Worm (Caenorhabditis elegans) whole organism, L4 larva: ENCODE results near the gene W05H7.1.

ENCODE experiments used
- D1046.2 ChIP-seq: fragments of 200-800 bp; sonication (Bioruptor generic); IDR thresholded peaks from 2 replicates; pipeline ENCODE4 v1.3.6; 2022; ENCODE audit warnings: missing genetic modification characterization, missing compliant biosample characterization
- F44E2.7 ChIP-seq: fragments of 200-800 bp; sonication (Bioruptor generic); IDR thresholded peaks from 2 replicates; pipeline ENCODE4 v2.1.2; 2022; ENCODE audit warnings: missing genetic modification characterization, missing compliant biosample characterization
- F49E8.2 ChIP-seq: sonication (generic microtip); optimal IDR thresholded peaks from 2 replicates; lab custom pipeline; 2016; ENCODE audit warnings: missing compliant biosample characterization, mild to moderate bottlenecking, missing genetic modification characterization, borderline replicate concordance
- T26A8.4 ChIP-seq: fragments of 200-800 bp; sonication (Bioruptor generic); IDR thresholded peaks from 2 replicates; pipeline ENCODE4 v1.3.6; 2022; ENCODE audit warnings: missing genetic modification characterization, missing compliant biosample characterization
- Y75B8A.6 ChIP-seq: fragments of 200-800 bp; sonication (Bioruptor generic); IDR thresholded peaks from 2 replicates; pipeline ENCODE4 v1.3.6; 2022; ENCODE audit warnings: missing genetic modification reagents, missing genetic modification characterization, missing compliant biosample characterization
- ZK546.5 ChIP-seq, 2 experiments: sonication (generic microtip); optimal IDR thresholded peaks; 2 replicates each; lab custom pipeline; 2017; ENCODE audit warnings: missing biosample characterization in 2 of 2, missing genetic modification characterization in 2 of 2
- aha-1 ChIP-seq: fragments of 150-350 bp; peaks from one replicate; lab custom pipeline; 2014; ENCODE audit warnings: missing biosample characterization, missing genetic modification characterization
- ama-1 ChIP-seq: fragments of 150-350 bp; optimal IDR thresholded peaks from 2 replicates; lab custom pipeline; 2014; ENCODE audit warnings: inconsistent platforms, mixed read lengths
- arid-1 ChIP-seq: fragments of 200-800 bp; sonication (Bioruptor generic); conservative IDR thresholded peaks from 2 replicates; pipeline ENCODE4 v1.3.6; 2022; ENCODE audit warnings: missing genetic modification reagents, missing genetic modification characterization, missing compliant biosample characterization
- ceh-44 ChIP-seq: fragments of 200-800 bp; sonication (Bioruptor generic); IDR thresholded peaks from 2 replicates; pipeline ENCODE4 v1.3.6; 2022; ENCODE audit warnings: missing genetic modification reagents, missing genetic modification characterization, missing compliant biosample characterization
- ces-1 ChIP-seq: fragments of 150-350 bp; sonication (generic microtip); optimal IDR thresholded peaks from 4 replicates; lab custom pipeline; 2014; ENCODE audit warnings: missing biosample characterization, missing genetic modification reagents, missing genetic modification characterization
- daf-16 ChIP-seq, 3 experiments: sonication (generic microtip); optimal IDR thresholded peaks; 2 replicates each; lab custom pipeline; 2016 to 2017; ENCODE audit warnings: missing genetic modification characterization in 3 of 3, missing genetic modification reagents in 3 of 3, mild to moderate bottlenecking in 2 of 3, missing compliant biosample characterization in 2 of 3, missing biosample characterization in 1 of 3, moderate library complexity in 1 of 3
- daf-19 ChIP-seq: fragments of 200-800 bp; sonication (Bioruptor generic); conservative IDR thresholded peaks from 2 replicates; pipeline ENCODE4 v1.3.6; 2022; ENCODE audit warnings: missing genetic modification characterization, missing compliant biosample characterization
- daf-8 ChIP-seq: fragments of 200-800 bp; sonication (Bioruptor generic); IDR thresholded peaks from 2 replicates; pipeline ENCODE4 v1.3.6; 2022; ENCODE audit warnings: missing genetic modification characterization, missing compliant biosample characterization
- duxl-1 ChIP-seq: sonication (generic microtip); optimal IDR thresholded peaks from 2 replicates; lab custom pipeline; 2016; ENCODE audit warnings: mild to moderate bottlenecking, missing genetic modification characterization, moderate library complexity, missing compliant biosample characterization; ENCODE audit not compliant: poor library complexity
- egl-43 ChIP-seq: fragments of 200-800 bp; sonication (Bioruptor generic); IDR thresholded peaks from 2 replicates; pipeline ENCODE4 v1.3.6; 2022; ENCODE audit warnings: missing genetic modification reagents, missing genetic modification characterization, missing compliant biosample characterization
- hif-1 ChIP-seq, 2 experiments: sonication (generic microtip); optimal IDR thresholded peaks; 2 replicates each; lab custom pipeline; 2016 to 2017; ENCODE audit warnings: missing compliant biosample characterization in 2 of 2, missing genetic modification characterization in 2 of 2, missing genetic modification reagents in 2 of 2, missing genotype in 2 of 2, mild to moderate bottlenecking in 1 of 2
- hmg-1.1 ChIP-seq: fragments of 200-800 bp; sonication (Bioruptor generic); IDR thresholded peaks from 2 replicates; pipeline ENCODE4 v1.3.6; 2022; ENCODE audit warnings: missing genetic modification reagents, missing genetic modification characterization, missing compliant biosample characterization
- lsy-2 ChIP-seq, 2 experiments: fragments of 150-350 bp in 1 of 2; sonication (generic microtip) in 1 of 2; optimal IDR thresholded peaks; 2 replicates each; lab custom pipeline; 2014 to 2017; ENCODE audit warnings: missing biosample characterization in 2 of 2, missing genetic modification characterization in 2 of 2
- madf-5 ChIP-seq, 2 experiments: fragments of 200-800 bp; sonication (Bioruptor generic); IDR thresholded peaks; 2 replicates each; pipeline ENCODE4 v1.3.6; 2022; ENCODE audit warnings: missing compliant biosample characterization in 2 of 2, missing genetic modification characterization in 2 of 2
- mep-1 ChIP-seq: fragments of 150-350 bp; sonication (generic microtip); optimal IDR thresholded peaks from 3 replicates; lab custom pipeline; 2014; ENCODE audit warnings: missing biosample characterization, missing genetic modification characterization
- mes-2 ChIP-seq: sonication (generic microtip); optimal IDR thresholded peaks from 2 replicates; lab custom pipeline; 2016; ENCODE audit warnings: missing genotype, mild to moderate bottlenecking, missing genetic modification characterization, missing compliant biosample characterization; ENCODE audit not compliant: poor library complexity, severe bottlenecking
- nhr-10 ChIP-seq: fragments of 150-350 bp; optimal IDR thresholded peaks from 2 replicates; lab custom pipeline; 2014; ENCODE audit warnings: missing biosample characterization, missing genetic modification characterization
- nhr-42 ChIP-seq: fragments of 200-800 bp; sonication (Bioruptor generic); IDR thresholded peaks from 2 replicates; pipeline ENCODE4 v1.3.6; 2022; ENCODE audit warnings: missing genetic modification characterization, missing compliant biosample characterization
- pha-4 ChIP-seq, 2 experiments: fragments of 150-350 bp in 1 of 2; fragments of 200-800 bp in 1 of 2; sonication (Bioruptor generic) in 1 of 2; IDR thresholded peaks in 1 of 2; optimal IDR thresholded peaks in 1 of 2; 2 replicates each; pipeline versions ENCODE4 v1.3.6 to Lab custom; 2014 to 2022; ENCODE audit warnings: missing genetic modification characterization in 2 of 2, missing genetic modification reagents in 2 of 2, missing biosample characterization in 1 of 2, missing compliant biosample characterization in 1 of 2
- saeg-2 ChIP-seq: fragments of 200-800 bp; sonication (Bioruptor generic); IDR thresholded peaks from 2 replicates; pipeline ENCODE4 v1.3.6; 2022; ENCODE audit warnings: missing genetic modification reagents, missing genetic modification characterization, missing compliant biosample characterization
- sdz-12 ChIP-seq: fragments of 200-800 bp; sonication (Bioruptor generic); optimal IDR thresholded peaks from 2 replicates; lab custom pipeline; 2018; ENCODE audit warnings: mild to moderate bottlenecking, missing genetic modification characterization, missing compliant biosample characterization
- set-16 ChIP-seq: fragments of 200-800 bp; sonication (Bioruptor generic); IDR thresholded peaks from 2 replicates; pipeline ENCODE4 v1.3.6; 2022; ENCODE audit warnings: missing genetic modification reagents, missing genetic modification characterization, missing compliant biosample characterization
- skn-1 ChIP-seq: fragments of 150-350 bp; optimal IDR thresholded peaks from 2 replicates; lab custom pipeline; 2014; ENCODE audit warnings: missing biosample characterization, missing genetic modification characterization
- snpc-1.2 ChIP-seq: fragments of 200-800 bp; sonication (Bioruptor generic); IDR thresholded peaks from 2 replicates; pipeline ENCODE4 v1.3.6; 2022; ENCODE audit warnings: missing genetic modification reagents, missing genetic modification characterization, missing compliant biosample characterization
- spr-3 ChIP-seq: fragments of 200-800 bp; sonication (Bioruptor generic); optimal IDR thresholded peaks from 2 replicates; lab custom pipeline; 2018; ENCODE audit warnings: mild to moderate bottlenecking, missing genetic modification characterization, missing compliant biosample characterization
- unc-130 ChIP-seq: sonication (generic microtip); optimal IDR thresholded peaks from 2 replicates; lab custom pipeline; 2016; ENCODE audit warnings: missing genetic modification reagents, missing genetic modification characterization, missing compliant biosample characterization
- unc-62 ChIP-seq, 3 experiments: fragments of 150-350 bp in 1 of 3; sonication (generic microtip); optimal IDR thresholded peaks in 2 of 3; peaks in 1 of 3; 1 replicate in 1 of 3; 2 replicates in 2 of 3; lab custom pipeline; 2014 to 2017; ENCODE audit warnings: missing biosample characterization in 3 of 3, missing genetic modification characterization in 3 of 3, missing genetic modification reagents in 3 of 3, missing genotype in 1 of 3
- zip-11 ChIP-seq: fragments of 200-800 bp; sonication (Bioruptor generic); IDR thresholded peaks from 2 replicates; pipeline ENCODE4 v1.3.6; 2022; ENCODE audit warnings: missing genetic modification characterization, missing compliant biosample characterization
- zip-2 ChIP-seq: fragments of 150-350 bp; optimal IDR thresholded peaks from 2 replicates; lab custom pipeline; 2014; ENCODE audit warnings: missing biosample characterization, missing genetic modification characterization

Gene W05H7.1

DNA sequence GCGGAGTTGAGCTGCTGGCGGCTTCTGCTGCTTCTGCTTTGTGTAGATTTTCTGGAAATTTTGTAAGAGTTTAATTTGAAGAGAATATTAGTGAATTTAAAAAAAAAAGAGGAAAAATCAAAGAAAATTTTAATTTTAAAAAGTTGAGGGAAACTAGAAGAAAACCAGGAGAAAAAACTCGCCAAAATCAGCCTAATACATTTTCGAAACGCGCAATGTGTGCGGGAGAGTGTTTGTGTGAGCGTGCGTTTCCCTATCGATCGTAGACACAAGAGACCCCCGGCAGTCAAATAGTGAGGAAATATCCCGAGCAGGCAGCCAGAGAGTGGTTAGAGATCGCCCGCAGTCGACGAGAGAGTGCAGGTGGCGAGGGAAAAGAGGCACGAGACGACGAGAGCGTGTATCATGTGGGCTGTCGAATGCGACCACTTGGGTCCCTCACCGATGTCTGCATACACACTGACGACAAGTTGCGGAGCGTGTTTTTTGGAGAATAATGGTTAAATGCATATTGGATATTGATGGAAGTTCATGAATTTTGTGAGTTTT lies 3.9 kb upstream of the W05H7.1 start, which contains the start of gene zfp-3 (continued):
- TF ChIP-seq snpc-1.2 (GFP tag; lab: Robert Waterston, UW) (no peak), daf-19 (GFP tag; lab: Robert Waterston, UW) (0 out of 2 replicates have a peak, but pooled peaks have one; percentile 60), F44E2.7 (GFP tag; lab: Robert Waterston, UW) (no peak), hmg-1.1 (GFP tag; lab: Robert Waterston, UW) (peak; percentile 96), mes-2 (tag; lab: Kevin White, UChicago) (peak; percentile 86), Y75B8A.6 (no peak), ceh-44 (GFP tag; lab: Robert Waterston, UW) (no peak), unc-62 (GFP tag; optimal IDR thresholded peaks at IDR 0.05 in 1 of 2; lab: Kevin White, UChicago) (peak in 1 of 2 experiments; percentile 99), unc-62 (tag; optimal IDR thresholded peaks at IDR 0.05; lab: Kevin White, UChicago) (no peak), skn-1 (tag; lab: Kevin White, UChicago) (peak; percentile 6), unc-130 (GFP tag; lab: Kevin White, UChicago) (no peak), nhr-42 (GFP tag; lab: Robert Waterston, UW) (peak; percentile 87; the same call in 1 of the 2 replicates), ces-1 (peak; percentile 2), nhr-10 (tag; lab: Kevin White, UChicago) (no peak), saeg-2 (peak; percentile 74; the same call in 1 of the 2 replicates), F49E8.2 (no peak)

DNA sequence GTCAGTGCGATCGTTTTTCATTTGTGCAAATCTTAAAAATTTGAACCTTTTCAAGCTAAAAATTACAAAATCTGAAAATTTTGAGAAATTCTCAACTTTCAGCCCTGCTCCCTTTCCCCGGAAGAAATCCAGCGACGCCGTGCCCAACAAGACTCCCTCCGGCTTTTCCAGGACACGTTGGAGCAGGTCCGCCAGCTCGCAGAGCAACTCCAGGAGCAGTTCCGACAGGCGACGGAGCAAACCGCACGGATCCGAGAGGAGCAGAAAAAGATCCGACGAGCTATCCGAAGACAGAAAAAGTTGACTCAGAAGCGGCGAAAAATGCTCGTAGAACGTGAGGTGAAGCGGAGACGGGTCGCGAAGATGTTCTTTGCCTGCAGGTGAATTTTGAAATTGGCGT lies 672 bp downstream of the W05H7.1 start:
- TF ChIP-seq zip-2 (tag; lab: Kevin White, UChicago) (no peak), set-16 (GFP tag; lab: Robert Waterston, UW) (peak; percentile 93)

DNA sequence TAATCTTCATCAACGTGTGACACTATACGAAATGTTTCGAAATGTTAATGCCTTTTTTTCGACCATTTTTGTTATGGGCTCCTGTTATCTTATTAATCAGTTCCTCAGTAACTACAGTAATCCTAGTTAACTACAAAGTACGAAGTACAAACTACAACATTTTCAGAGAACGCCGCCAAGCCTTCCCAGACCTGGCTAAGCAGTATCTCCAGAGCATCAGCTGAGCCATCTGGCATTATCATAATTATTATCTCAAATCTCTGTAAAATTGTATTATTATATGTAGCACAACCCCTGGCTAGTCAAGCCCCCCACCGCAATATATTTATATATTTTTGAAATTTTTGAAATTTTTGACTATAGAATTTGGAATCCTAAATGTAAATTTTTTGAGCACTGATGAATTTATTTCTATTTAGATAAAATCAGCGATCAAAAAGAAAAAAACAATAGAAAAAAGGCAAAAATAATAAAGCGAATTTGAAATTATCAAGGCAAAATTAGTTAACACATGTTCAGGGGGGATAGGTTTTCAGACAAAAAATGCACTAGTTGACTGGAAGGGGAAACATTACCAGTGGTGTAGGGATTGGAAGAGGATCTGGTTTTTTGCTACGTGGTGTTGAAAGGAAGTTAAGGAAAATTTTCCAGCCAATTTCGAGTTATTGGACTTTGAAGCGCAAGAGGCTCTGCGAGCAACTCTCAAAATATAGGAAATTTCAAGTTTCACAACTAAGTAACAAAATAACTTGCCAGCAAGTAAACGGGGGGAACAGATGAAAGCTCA lies 1.4 kb downstream of the W05H7.1 start:
- TF ChIP-seq sdz-12 (GFP tag; lab: Kevin White, UChicago) = peak; percentile 22
- TF ChIP-seq daf-16 (GFP tag; optimal IDR thresholded peaks at IDR 0.05; lab: Kevin White, UChicago) = no peak
- no peak for TF ChIP-seq daf-16 (tag; optimal IDR thresholded peaks at IDR 0.05; lab: Kevin White, UChicago)
- TF ChIP-seq F44E2.7 (GFP tag; lab: Robert Waterston, UW) = 0 out of 2 replicates have a peak, but pooled peaks have one; percentile 40
- TF ChIP-seq duxl-1 = peak; percentile 29
- TF ChIP-seq D1046.2 = 0 out of 2 replicates have a peak, but pooled peaks have one; percentile 35
- no peak for TF ChIP-seq zip-11 (GFP tag; lab: Robert Waterston, UW)
- TF ChIP-seq egl-43 (GFP tag; lab: Robert Waterston, UW) = peak; percentile 5; the same call in 1 of the 2 replicates
- TF ChIP-seq hif-1 (tag; optimal IDR thresholded peaks at IDR 0.05; lab: Kevin White, UChicago) = peak in 1 of 2 experiments; percentile 6
- no peak for TF ChIP-seq madf-5 (GFP tag; IDR thresholded peaks at IDR 0.05; lab: Robert Waterston, UW)
- no peak for TF ChIP-seq daf-8 (GFP tag; lab: Robert Waterston, UW)
- TF ChIP-seq pha-4 (GFP tag; IDR thresholded peaks at IDR 0.05; lab: Robert Waterston, UW) = peak; percentile 7; the same call in 1 of the 2 replicates
- no peak for TF ChIP-seq pha-4 (tag; optimal IDR thresholded peaks at IDR 0.05; lab: Kevin White, UChicago)
- TF ChIP-seq mep-1 (tag; lab: Kevin White, UChicago) = peak; percentile 36
- TF ChIP-seq daf-19 (GFP tag; lab: Robert Waterston, UW) = 0 out of 2 replicates have a peak, but pooled peaks have one; percentile 73
- no peak for TF ChIP-seq Y75B8A.6
- TF ChIP-seq spr-3 = peak; percentile 12
- peak; percentile 22 for TF ChIP-seq T26A8.4 (GFP tag; lab: Robert Waterston, UW)
- TF ChIP-seq arid-1 (GFP tag; lab: Robert Waterston, UW) = peak; percentile 51; the same call in 1 of the 2 replicates
- TF ChIP-seq set-16 (GFP tag; lab: Robert Waterston, UW) = no peak
- TF ChIP-seq aha-1 (tag; lab: Kevin White, UChicago) = peak; percentile 75
- TF ChIP-seq lsy-2 (tag; optimal IDR thresholded peaks at IDR 0.05; lab: Kevin White, UChicago) = peak in 1 of 2 experiments; percentile 43
- no peak for TF ChIP-seq ZK546.5 (tag; optimal IDR thresholded peaks at IDR 0.05; lab: Kevin White, UChicago)
- peak; percentile 7 for TF ChIP-seq ama-1 (lab: Kevin White, UChicago)
- TF ChIP-seq, all 104 proteins: peak for 15
